Worm (Caenorhabditis elegans): Measurements from ENCODE around the gene pnn-1.

Gene pnn-1

DNA sequence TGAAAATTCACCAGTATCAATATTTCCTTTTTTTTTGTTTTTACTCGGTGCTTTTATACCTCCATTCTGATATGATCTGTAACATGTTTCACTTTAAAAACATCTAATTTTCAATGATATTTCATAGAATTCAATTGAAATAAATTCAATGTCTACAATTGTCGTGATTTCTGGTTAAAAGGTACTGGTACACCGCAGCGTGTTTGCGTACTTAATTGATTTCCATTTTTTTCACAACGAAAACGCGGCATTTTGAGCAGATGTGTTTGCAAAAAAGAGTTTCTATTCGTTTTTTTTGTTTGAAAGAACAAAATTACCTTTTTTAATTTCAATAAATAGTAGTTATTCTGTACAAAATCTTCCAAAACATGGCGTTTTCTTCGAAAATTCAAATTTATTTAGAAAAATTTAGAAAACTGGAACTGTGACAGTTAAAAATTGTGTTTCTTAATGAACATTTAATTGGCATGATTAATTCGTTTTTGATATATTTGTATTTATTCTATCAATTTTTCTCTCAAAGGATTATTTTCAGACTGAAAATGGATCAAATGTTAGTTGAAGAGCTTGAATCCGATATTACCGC is at the start of gene pnn-1:
Gene pnn-1 (plus strand): TSS at position 536 of the 586 bp plus-strand sequence.
- TF ChIP-seq snpc-3.4 (tag; optimal IDR thresholded peaks at IDR 0.05) (no peak), mcd-1 (GFP tag; IDR thresholded peaks at IDR 0.05) (peak; percentile 42; the same call in 1 of the 2 replicates), lin-26 (GFP tag; IDR thresholded peaks at IDR 0.05) (no peak), nhr-90 (tag; optimal IDR thresholded peaks at IDR 0.05) (no peak), efl-1 (GFP tag; optimal IDR thresholded peaks at IDR 0.05) (peak; percentile 32), lsl-1 (GFP tag; optimal IDR thresholded peaks at IDR 0.05) (no peak), cebp-2 (GFP tag; IDR thresholded peaks at IDR 0.05) (no peak), hmg-1.2 (GFP tag; IDR thresholded peaks at IDR 0.05) (peak; percentile 26; the same call in 1 of the 2 replicates), nhr-179 (tag; optimal IDR thresholded peaks at IDR 0.05) (no peak), Y79H2A.3 (GFP tag; conservative IDR thresholded peaks at IDR 0.05) (no peak), dpl-1 (GFP tag; optimal IDR thresholded peaks at IDR 0.05) (peak; percentile 6), B0035.1 (tag; optimal IDR thresholded peaks at IDR 0.05) (no peak), mel-28 (tag; optimal IDR thresholded peaks at IDR 0.05; ENCODE audit: borderline replicate concordance) (no peak), him-1 (tag; optimal IDR thresholded peaks at IDR 0.05) (no peak), K12H6.12 (tag; optimal IDR thresholded peaks at IDR 0.05) (no peak), dpff-1 (tag; optimal IDR thresholded peaks at IDR 0.05) (no peak), ets-4 (GFP tag; optimal IDR thresholded peaks at IDR 0.05) (no peak), ztf-18 (tag; optimal IDR thresholded peaks at IDR 0.05) (no peak), lin-35 (GFP tag; optimal IDR thresholded peaks at IDR 0.05) (peak in 1 of 3 experiments; percentile 63), Y53F4B.3 (GFP tag; IDR thresholded peaks at IDR 0.05) (no peak), attf-6 (GFP tag; IDR thresholded peaks at IDR 0.05) (no peak)

DNA sequence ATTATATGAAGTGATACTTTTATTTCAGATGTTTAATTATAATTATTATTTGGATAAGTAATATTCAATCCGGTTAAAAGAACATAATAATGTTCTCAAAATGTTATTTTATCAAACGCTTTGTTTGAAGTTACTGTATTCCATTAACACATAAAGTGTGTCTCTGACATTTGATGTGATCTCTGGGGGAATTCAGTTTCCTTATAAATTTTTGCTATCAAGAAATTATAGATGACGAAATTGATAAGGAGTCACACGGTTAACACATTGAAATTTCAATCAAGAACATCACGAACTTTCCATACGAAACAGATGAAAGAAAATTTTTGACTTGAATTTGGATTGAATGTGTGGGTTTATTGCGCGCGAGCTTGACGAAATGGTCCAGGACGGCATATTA is 49.2 kb upstream of the pnn-1 start:
- no peak for TF ChIP-seq let-526 (GFP tag; IDR thresholded peaks at IDR 0.05)
- TF ChIP-seq B0261.1 (tag; optimal IDR thresholded peaks at IDR 0.05): no peak
- TF ChIP-seq zfh-2 (GFP tag; conservative IDR thresholded peaks at IDR 0.05): no peak
- no peak for TF ChIP-seq D2030.7 (GFP tag; IDR thresholded peaks at IDR 0.05)
- no peak for TF ChIP-seq athp-1 (tag; optimal IDR thresholded peaks at IDR 0.05)
- no peak for TF ChIP-seq nfya-1 (tag; optimal IDR thresholded peaks at IDR 0.05; ENCODE audit: borderline replicate concordance, insufficient read depth)
- TF ChIP-seq F10E7.11 (tag; optimal IDR thresholded peaks at IDR 0.05): no peak
- no peak for TF ChIP-seq egl-18 (GFP tag; IDR thresholded peaks at IDR 0.05)
- TF ChIP-seq cebp-1 (GFP tag; IDR thresholded peaks at IDR 0.05): peak; percentile 52; the same call in 1 of the 2 replicates
- peak; percentile 63 for TF ChIP-seq cebp-1 (tag; optimal IDR thresholded peaks at IDR 0.05)
- no peak for TF ChIP-seq hrde-1 (tag; optimal IDR thresholded peaks at IDR 0.05; ENCODE audit: borderline replicate concordance)
- TF ChIP-seq nhr-90 (tag; optimal IDR thresholded peaks at IDR 0.05): no peak
- TF ChIP-seq sptf-2 (GFP tag; optimal IDR thresholded peaks at IDR 0.05): no peak
- TF ChIP-seq C06A6.2 (GFP tag; conservative IDR thresholded peaks at IDR 0.05): no peak
- TF ChIP-seq bed-1 (GFP tag; IDR thresholded peaks at IDR 0.05): no peak
- no peak for TF ChIP-seq F37B4.10 (GFP tag; IDR thresholded peaks at IDR 0.05)
- peak; percentile 80 for TF ChIP-seq nhr-80 (tag; optimal IDR thresholded peaks at IDR 0.05)
- TF ChIP-seq unc-130 (GFP tag; optimal IDR thresholded peaks at IDR 0.05): no peak
